Worm (Caenorhabditis elegans) whole organism, young adult: ENCODE measurements around the gene C53D6.4.

Source experiments
- B0019.2 ChIP-seq: fragments of 200-800 bp; sonication (Bioruptor generic); conservative IDR thresholded peaks from 2 replicates; pipeline ENCODE4 v1.3.6; 2022; ENCODE audit warnings: missing genetic modification reagents, missing genetic modification characterization, missing compliant biosample characterization
- B0336.3 ChIP-seq: fragments of 200-800 bp; sonication (Bioruptor generic); IDR thresholded peaks from 2 replicates; pipeline ENCODE4 v1.3.6; 2022; ENCODE audit warnings: missing genetic modification characterization, missing compliant biosample characterization
- C06A6.2 ChIP-seq: fragments of 200-800 bp; sonication (Bioruptor generic); conservative IDR thresholded peaks from 2 replicates; pipeline ENCODE4 v1.3.6; 2022; ENCODE audit warnings: missing genetic modification characterization, missing compliant biosample characterization
- F49E8.2 ChIP-seq: sonication (generic microtip); optimal IDR thresholded peaks from 3 replicates; lab custom pipeline; 2017; ENCODE audit warnings: missing genetic modification characterization, mild to moderate bottlenecking, missing compliant biosample characterization, antibody characterized with exemption, moderate library complexity; ENCODE audit not compliant: insufficient read depth
- F55B11.4 ChIP-seq: sonication (generic microtip); optimal IDR thresholded peaks from 2 replicates; lab custom pipeline; 2016; ENCODE audit warnings: missing compliant biosample characterization, missing genetic modification characterization, borderline replicate concordance; ENCODE audit not compliant: insufficient read depth
- Y53F4B.3 ChIP-seq: fragments of 200-800 bp; sonication (Bioruptor generic); IDR thresholded peaks from 2 replicates; pipeline ENCODE4 v1.3.6; 2022; ENCODE audit warnings: missing genetic modification reagents, missing genetic modification characterization, missing compliant biosample characterization
- Y53G8AR.9 ChIP-seq: fragments of 200-800 bp; sonication (Bioruptor generic); conservative IDR thresholded peaks from 2 replicates; pipeline ENCODE4 v1.3.6; 2022; ENCODE audit warnings: missing genetic modification reagents, missing genetic modification characterization, missing compliant biosample characterization
- akir-1 ChIP-seq: fragments of 200-800 bp; sonication (Bioruptor generic); optimal IDR thresholded peaks from 2 replicates; lab custom pipeline; 2018; ENCODE audit warnings: mild to moderate bottlenecking, missing genetic modification characterization, moderate library complexity, missing compliant biosample characterization
- ama-1 ChIP-seq, 3 experiments: fragments of 150-350 bp in 1 of 3; sonication (generic microtip) in 2 of 3; optimal IDR thresholded peaks; 2 replicates each; lab custom pipeline; 2014 to 2018; ENCODE audit warnings: missing biosample characterization in 2 of 3, missing genetic modification characterization in 2 of 3, missing genetic modification reagents in 2 of 3
- aptf-3 ChIP-seq: fragments of 200-800 bp; sonication (Bioruptor generic); IDR thresholded peaks from 2 replicates; pipeline ENCODE4 v1.3.6; 2022; ENCODE audit warnings: missing genetic modification characterization, missing compliant biosample characterization
- atf-7 ChIP-seq: sonication (generic microtip); optimal IDR thresholded peaks from 2 replicates; lab custom pipeline; 2017; ENCODE audit warnings: mild to moderate bottlenecking, missing genetic modification characterization, missing compliant biosample characterization
- cebp-1 ChIP-seq, 2 experiments: fragments of 200-800 bp in 1 of 2; sonication (Bioruptor generic) in 1 of 2; sonication (generic microtip) in 1 of 2; IDR thresholded peaks in 1 of 2; optimal IDR thresholded peaks in 1 of 2; 2 replicates each; pipeline versions ENCODE4 v1.3.6 to Lab custom; 2017 to 2022; ENCODE audit warnings: missing compliant biosample characterization in 2 of 2, missing genetic modification characterization in 2 of 2, mild to moderate bottlenecking in 1 of 2, missing genetic modification reagents in 1 of 2, moderate library complexity in 1 of 2
- ceh-100 ChIP-seq: fragments of 200-800 bp; sonication (Bioruptor generic); IDR thresholded peaks from 2 replicates; pipeline ENCODE4 v1.3.6; 2022; ENCODE audit warnings: missing genetic modification reagents, missing genetic modification characterization, missing compliant biosample characterization
- ceh-27 ChIP-seq: fragments of 200-800 bp; sonication (Bioruptor generic); optimal IDR thresholded peaks from 2 replicates; lab custom pipeline; 2018; ENCODE audit warnings: mild to moderate bottlenecking, missing genetic modification characterization, moderate library complexity, missing compliant biosample characterization
- ceh-58 ChIP-seq: fragments of 200-800 bp; sonication (Bioruptor generic); IDR thresholded peaks from 2 replicates; pipeline ENCODE4 v1.3.6; 2022; ENCODE audit warnings: missing genetic modification characterization, missing compliant biosample characterization
- ceh-91 ChIP-seq: fragments of 200-800 bp; sonication (Bioruptor generic); IDR thresholded peaks from 2 replicates; pipeline ENCODE4 v1.3.6; 2022; ENCODE audit warnings: missing genetic modification reagents, missing genetic modification characterization, missing compliant biosample characterization
- die-1 ChIP-seq: sonication (generic microtip); optimal IDR thresholded peaks from 2 replicates; lab custom pipeline; 2016; ENCODE audit warnings: missing genotype, mild to moderate bottlenecking, missing genetic modification characterization, missing compliant biosample characterization
- egl-44 ChIP-seq: fragments of 200-800 bp; sonication (Bioruptor generic); IDR thresholded peaks from 2 replicates; pipeline ENCODE4 v1.3.6; 2022; ENCODE audit warnings: missing genetic modification reagents, missing genetic modification characterization, missing compliant biosample characterization
- egrh-3 ChIP-seq: fragments of 200-800 bp; sonication (Bioruptor generic); IDR thresholded peaks from 2 replicates; pipeline ENCODE4 v1.3.6; 2022; ENCODE audit warnings: missing genetic modification reagents, missing genetic modification characterization, missing compliant biosample characterization
- hlh-12 ChIP-seq: sonication (generic microtip); optimal IDR thresholded peaks from 2 replicates; lab custom pipeline; 2016; ENCODE audit warnings: missing genetic modification characterization, missing compliant biosample characterization
- hmg-1.2 ChIP-seq: fragments of 200-800 bp; sonication (Bioruptor generic); IDR thresholded peaks from 2 replicates; pipeline ENCODE4 v1.3.6; 2022; ENCODE audit warnings: missing genetic modification reagents, missing genetic modification characterization, missing compliant biosample characterization
- lag-1 ChIP-seq: fragments of 200-800 bp; sonication (Bioruptor generic); IDR thresholded peaks from 2 replicates; pipeline ENCODE4 v1.3.6; 2022; ENCODE audit warnings: missing genetic modification reagents, missing genetic modification characterization, missing compliant biosample characterization
- lin-26 ChIP-seq: fragments of 200-800 bp; sonication (Bioruptor generic); IDR thresholded peaks from 2 replicates; pipeline ENCODE4 v1.3.6; 2022; ENCODE audit warnings: missing genetic modification reagents, missing genetic modification characterization, missing compliant biosample characterization
- lin-35 ChIP-seq, 3 experiments: fragments of 150-350 bp in 2 of 3; sonication (generic microtip) in 1 of 3; optimal IDR thresholded peaks; 2 replicates each; lab custom pipeline; 2014 to 2018; ENCODE audit warnings: missing biosample characterization in 3 of 3, missing genetic modification characterization in 3 of 3, missing genetic modification reagents in 3 of 3
- madf-3 ChIP-seq: fragments of 200-800 bp; sonication (Bioruptor generic); IDR thresholded peaks from 2 replicates; pipeline ENCODE4 v1.3.6; 2022; ENCODE audit warnings: missing genetic modification reagents, missing genetic modification characterization, missing compliant biosample characterization
- mes-4 ChIP-seq: sonication (generic microtip); optimal IDR thresholded peaks from 2 replicates; lab custom pipeline; 2016; ENCODE audit warnings: missing genotype, missing genetic modification characterization, missing compliant biosample characterization
- nhr-120 ChIP-seq: fragments of 200-800 bp; sonication (Bioruptor generic); IDR thresholded peaks from 2 replicates; pipeline ENCODE4 v1.3.6; 2022; ENCODE audit warnings: missing genetic modification characterization, missing compliant biosample characterization
- nhr-80 ChIP-seq: sonication (generic microtip); optimal IDR thresholded peaks from 2 replicates; lab custom pipeline; 2016; ENCODE audit warnings: missing genetic modification characterization, missing compliant biosample characterization
- rpc-1 ChIP-seq, 2 experiments: fragments of 150-350 bp in 1 of 2; sonication (generic microtip) in 1 of 2; optimal IDR thresholded peaks; 2 replicates each; lab custom pipeline; 2014 to 2018; ENCODE audit warnings: missing biosample characterization in 1 of 2, missing genetic modification characterization in 1 of 2, missing genetic modification reagents in 1 of 2, missing genotype in 1 of 2
- sdz-38 ChIP-seq: sonication (generic microtip); optimal IDR thresholded peaks from 2 replicates; lab custom pipeline; 2016; ENCODE audit warnings: missing genotype, missing genetic modification characterization, missing compliant biosample characterization
- snpc-4 ChIP-seq, 5 experiments: fragments of 150-350 bp in 1 of 5; sonication (generic microtip) in 4 of 5; optimal IDR thresholded peaks; 2 replicates each; lab custom pipeline; 2014 to 2018; ENCODE audit warnings: missing genetic modification characterization in 5 of 5, missing biosample characterization in 3 of 5, antibody characterized with exemption in 2 of 5, mild to moderate bottlenecking in 2 of 5, missing compliant biosample characterization in 2 of 5, missing genotype in 2 of 5, moderate library complexity in 2 of 5, missing genetic modification reagents in 1 of 5
- somi-1 ChIP-seq: fragments of 200-800 bp; sonication (Bioruptor generic); optimal IDR thresholded peaks from 2 replicates; lab custom pipeline; 2018; ENCODE audit warnings: mild to moderate bottlenecking, missing genetic modification characterization, missing compliant biosample characterization
- tbx-9 ChIP-seq: sonication (generic microtip); optimal IDR thresholded peaks from 2 replicates; lab custom pipeline; 2016; ENCODE audit warnings: borderline replicate concordance, missing genetic modification characterization, inconsistent platforms, missing compliant biosample characterization
- zim-3 ChIP-seq: sonication (generic microtip); optimal IDR thresholded peaks from 2 replicates; lab custom pipeline; 2017; ENCODE audit warnings: mild to moderate bottlenecking, missing genetic modification characterization, moderate library complexity, missing compliant biosample characterization
- ztf-18 ChIP-seq: sonication (generic microtip); optimal IDR thresholded peaks from 2 replicates; lab custom pipeline; 2016; ENCODE audit warnings: missing genotype, mild to moderate bottlenecking, missing genetic modification characterization, missing compliant biosample characterization
- ztf-25 ChIP-seq: fragments of 200-800 bp; sonication (Bioruptor generic); IDR thresholded peaks from 2 replicates; pipeline ENCODE4 v1.3.6; 2022; ENCODE audit warnings: missing genetic modification reagents, missing genetic modification characterization, missing compliant biosample characterization

The C53D6.4 gene

ce11 chrIV:9021245-9021779, 572 bp upstream of the C53D6.4 start:
- TF ChIP-seq madf-3 (no peak), F49E8.2 (no peak), F55B11.4 (no peak), ztf-18 (tag; lab: Kevin White, UChicago) (no peak), nhr-120 (GFP tag; lab: Robert Waterston, UW) (no peak), egrh-3 (GFP tag; lab: Robert Waterston, UW) (no peak), zim-3 (tag; lab: Kevin White, UChicago) (no peak), ceh-91 (GFP tag; lab: Robert Waterston, UW) (no peak), mes-4 (no peak), egl-44 (GFP tag; lab: Robert Waterston, UW) (no peak)

DNA sequence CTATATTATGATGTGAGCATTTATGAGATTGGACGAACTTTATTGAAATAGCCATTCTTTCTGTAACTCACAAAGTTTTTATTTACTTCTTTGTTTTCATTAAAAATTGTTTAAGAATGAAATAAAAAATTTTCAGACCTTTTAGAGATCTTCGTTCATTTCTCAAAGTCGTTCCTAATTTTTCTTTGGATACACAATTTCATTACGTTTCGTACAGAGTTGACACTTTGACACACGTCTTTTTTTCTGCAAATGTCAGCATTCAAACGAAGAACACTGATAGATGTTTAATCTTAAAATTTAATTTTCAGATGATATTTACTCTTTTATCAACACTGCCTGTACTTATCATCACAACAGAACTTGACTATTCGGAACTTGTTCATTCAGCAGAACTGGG, 4.3 kb downstream of the C53D6.4 start, which contains the start of gene acc-2:
acc-2 (plus strand) TSS at position 301 of the 400 bp plus-strand sequence.
- no peak for TF ChIP-seq hlh-12 (tag; lab: Kevin White, UChicago)
- no peak for TF ChIP-seq ceh-100 (GFP tag; lab: Robert Waterston, UW)
- TF ChIP-seq tbx-9 (tag; lab: Kevin White, UChicago), result no peak
- no peak for TF ChIP-seq somi-1 (GFP tag; lab: Kevin White, UChicago)
- TF ChIP-seq ztf-25 (GFP tag; lab: Robert Waterston, UW), result no peak
- no peak for TF ChIP-seq cebp-1 (GFP tag; IDR thresholded peaks at IDR 0.05; lab: Robert Waterston, UW)
- TF ChIP-seq cebp-1 (tag; optimal IDR thresholded peaks at IDR 0.05; lab: Kevin White, UChicago), result no peak
- TF ChIP-seq ama-1 (optimal IDR thresholded peaks at IDR 0.05; lab: Kevin White, UChicago), result no peak
- TF ChIP-seq ama-1 (GFP tag; optimal IDR thresholded peaks at IDR 0.05; lab: Kevin White, UChicago), result no peak
- no peak for TF ChIP-seq rpc-1 (optimal IDR thresholded peaks at IDR 0.05; lab: Kevin White, UChicago)
- TF ChIP-seq rpc-1 (tag; optimal IDR thresholded peaks at IDR 0.05; lab: Kevin White, UChicago), result no peak
- no peak for TF ChIP-seq die-1
- no peak for TF ChIP-seq ceh-27 (GFP tag; lab: Kevin White, UChicago)
- TF ChIP-seq snpc-4 (GFP tag; optimal IDR thresholded peaks at IDR 0.05; lab: Kevin White, UChicago), result no peak
- no peak for TF ChIP-seq snpc-4 (tag; optimal IDR thresholded peaks at IDR 0.05; lab: Kevin White, UChicago)
- no peak for TF ChIP-seq F55B11.4
- no peak for TF ChIP-seq lag-1
- no peak for TF ChIP-seq Y53F4B.3 (GFP tag; lab: Robert Waterston, UW)
- TF ChIP-seq atf-7 (tag; lab: Kevin White, UChicago), result no peak
- no peak for TF ChIP-seq aptf-3 (GFP tag; lab: Robert Waterston, UW)
- no peak for TF ChIP-seq sdz-38 (tag; lab: Kevin White, UChicago)
- TF ChIP-seq, all 124 proteins: peak for 0

ce11 chrIV:9010257-9010656, 10.5 kb downstream of the C53D6.4 start, which contains the start of gene C53D6.11:
Gene C53D6.11, plus strand, starts transcription at chrIV:9010584.
- TF ChIP-seq C06A6.2 (GFP tag; lab: Robert Waterston, UW) (no peak), lin-26 (GFP tag; lab: Robert Waterston, UW) (no peak), nhr-80 (tag; lab: Kevin White, UChicago) (peak; percentile 55), akir-1 (GFP tag; lab: Kevin White, UChicago) (no peak), ceh-58 (GFP tag; lab: Robert Waterston, UW) (no peak), B0019.2 (GFP tag; lab: Robert Waterston, UW) (no peak), lin-35 (GFP tag; optimal IDR thresholded peaks at IDR 0.05; lab: Kevin White, UChicago) (no peak), B0336.3 (GFP tag; lab: Robert Waterston, UW) (no peak), Y53G8AR.9 (GFP tag; lab: Robert Waterston, UW) (no peak), hmg-1.2 (GFP tag; lab: Robert Waterston, UW) (peak; percentile 32; the same call in 1 of the 2 replicates)
